Worm (Caenorhabditis elegans): ENCODE data around the gene his-32.

The his-32 gene

DNA sequence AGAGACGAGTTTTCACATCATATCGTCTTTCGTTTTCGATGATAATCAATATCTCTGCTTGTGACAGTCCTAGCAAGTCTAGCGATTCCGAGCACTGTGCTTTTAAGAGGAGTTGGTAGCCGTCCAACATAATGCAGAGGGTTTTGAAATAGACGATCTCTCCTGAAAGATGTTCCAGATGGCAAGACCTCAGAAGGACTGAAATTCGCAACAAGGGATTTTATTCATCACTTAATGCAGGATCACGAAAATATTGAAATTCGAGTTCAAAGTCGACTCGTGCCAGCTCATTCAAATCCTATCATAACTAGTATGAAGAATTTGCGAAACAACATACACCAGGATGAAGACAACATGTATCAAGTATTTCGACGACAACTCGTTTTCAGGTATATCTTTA, 43.4 kb downstream of the his-32 start, which contains the start of gene D2096.7 (continued):
- TF ChIP-seq ces-1 (GFP tag; optimal IDR thresholded peaks at IDR 0.05) (no peak), Y105C5A.15 (GFP tag; IDR thresholded peaks at IDR 0.05) (peak; percentile 89), daf-12 (tag; optimal IDR thresholded peaks at IDR 0.05) (no peak), mep-1 (tag; optimal IDR thresholded peaks at IDR 0.05) (no peak), sdz-12 (GFP tag; optimal IDR thresholded peaks at IDR 0.05) (no peak), aly-2 (tag; optimal IDR thresholded peaks at IDR 0.05) (no peak), mdt-29 (GFP tag; IDR thresholded peaks at IDR 0.05) (no peak), snpc-4 (tag; optimal IDR thresholded peaks at IDR 0.05) (no peak), nhr-28 (tag; optimal IDR thresholded peaks at IDR 0.05) (no peak), mes-2 (tag; optimal IDR thresholded peaks at IDR 0.05; ENCODE audit: poor library complexity, severe bottlenecking) (peak; percentile 28), cey-2 (tag; optimal IDR thresholded peaks at IDR 0.05; ENCODE audit: borderline replicate concordance, insufficient read depth) (no peak), gei-8 (GFP tag; optimal IDR thresholded peaks at IDR 0.05) (no peak), lin-13 (GFP tag; optimal IDR thresholded peaks at IDR 0.05) (peak; percentile 64), aha-1 (tag) (no peak), ceh-28 (tag; optimal IDR thresholded peaks at IDR 0.05) (no peak), T26A8.4 (GFP tag; IDR thresholded peaks at IDR 0.05) (peak; percentile 69), zag-1 (tag; optimal IDR thresholded peaks at IDR 0.05) (no peak), nhr-48 (tag; optimal IDR thresholded peaks at IDR 0.05) (no peak), hmg-1.1 (GFP tag; IDR thresholded peaks at IDR 0.05) (0 out of 2 replicates have a peak, but pooled peaks have one; percentile 20), nhr-111 (GFP tag; optimal IDR thresholded peaks at IDR 0.05) (no peak), nhr-11 (tag; optimal IDR thresholded peaks at IDR 0.05) (no peak), nhr-77 (tag; optimal IDR thresholded peaks at IDR 0.05) (no peak), hlh-11 (tag; optimal IDR thresholded peaks at IDR 0.05) (no peak), zfp-2 (tag; optimal IDR thresholded peaks at IDR 0.05) (no peak), madf-5 (GFP tag; IDR thresholded peaks at IDR 0.05) (peak; percentile 56 to 88; a peak in 2 of 4 replicates), ZK546.5 (tag; optimal IDR thresholded peaks at IDR 0.05) (no peak), lir-3 (tag; optimal IDR thresholded peaks at IDR 0.05) (no peak), Y48G9A.11 (GFP tag; IDR thresholded peaks at IDR 0.05) (peak; percentile 85), nhr-10 (tag; optimal IDR thresholded peaks at IDR 0.05) (no peak), zip-11 (GFP tag; IDR thresholded peaks at IDR 0.05) (no peak), dmd-8 (GFP tag; IDR thresholded peaks at IDR 0.05) (peak; percentile 64; the same call in 1 of the 2 replicates), Y75B8A.6 (GFP tag; IDR thresholded peaks at IDR 0.05) (peak; percentile 63), nhr-42 (GFP tag; IDR thresholded peaks at IDR 0.05) (no peak), nhr-76 (tag; optimal IDR thresholded peaks at IDR 0.05) (no peak), php-3 (GFP tag; IDR thresholded peaks at IDR 0.05) (no peak), unc-62 (GFP tag; optimal IDR thresholded peaks at IDR 0.05 in 1 of 2) (no peak), unc-62 (tag; optimal IDR thresholded peaks at IDR 0.05) (no peak), lsy-2 (tag; optimal IDR thresholded peaks at IDR 0.05) (no peak), lin-1 (GFP tag; IDR thresholded peaks at IDR 0.05) (0 out of 2 replicates have a peak, but pooled peaks have one; percentile 40), nhr-237 (tag; optimal IDR thresholded peaks at IDR 0.05) (no peak), ama-1 (optimal IDR thresholded peaks at IDR 0.05) (peak; percentile 89), ctbp-1 (GFP tag; IDR thresholded peaks at IDR 0.05) (peak; percentile 66), zip-2 (tag; optimal IDR thresholded peaks at IDR 0.05) (no peak), jun-1 (tag; optimal IDR thresholded peaks at IDR 0.05) (no peak), ceh-44 (GFP tag; IDR thresholded peaks at IDR 0.05) (no peak), egl-43 (GFP tag; IDR thresholded peaks at IDR 0.05) (peak; percentile 69), egl-27 (tag; optimal IDR thresholded peaks at IDR 0.05) (no peak), unc-130 (GFP tag; optimal IDR thresholded peaks at IDR 0.05) (peak; percentile 70), nhr-102 (tag; optimal IDR thresholded peaks at IDR 0.05) (peak; percentile 58), F44E2.7 (GFP tag; IDR thresholded peaks at IDR 0.05) (no peak), dpl-1 (GFP tag; optimal IDR thresholded peaks at IDR 0.05) (no peak), zfp-3 (GFP tag; conservative IDR thresholded peaks at IDR 0.05) (0 out of 2 replicates have a peak, but pooled peaks have one; percentile 36), set-16 (GFP tag; IDR thresholded peaks at IDR 0.05) (no peak)
